Fruit fly (Drosophila melanogaster): ENCODE results near the gene Archease.

Gene Archease

DNA sequence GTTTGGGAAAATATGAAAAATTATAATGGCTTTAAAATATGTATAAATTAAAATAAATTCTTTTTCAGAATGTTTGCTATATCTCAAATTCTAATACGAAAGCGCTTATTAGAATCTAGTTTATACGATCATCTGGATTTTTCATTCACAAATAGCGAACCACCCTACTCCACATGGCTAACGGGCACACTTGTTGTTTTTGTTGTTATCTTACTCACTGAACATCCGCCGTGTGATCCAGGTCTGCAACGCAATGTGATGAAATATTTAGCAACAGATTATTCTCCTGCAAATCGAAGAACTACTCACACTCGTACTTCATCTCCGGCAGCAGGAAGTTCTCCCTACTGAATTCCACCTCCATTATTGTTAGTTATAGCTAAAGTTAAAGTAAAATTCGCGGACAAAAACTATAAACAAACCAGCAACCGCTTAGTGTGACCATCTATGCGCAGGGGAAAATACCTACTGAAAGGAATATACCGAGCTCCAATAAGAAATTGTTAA is at the start of gene Archease (continued):
- TF ChIP-seq CG12391 (tag; optimal IDR thresholded peaks at IDR 0.05): peak; percentile 64
- TF ChIP-seq zen (tag; optimal IDR thresholded peaks at IDR 0.05): peak; percentile 3
- peak; percentile 26 for TF ChIP-seq CG15011 (GFP tag; optimal IDR thresholded peaks at IDR 0.05)
- peak; percentile 59; the same call in 1 of the 2 replicates for TF ChIP-seq Awh (GFP tag; IDR thresholded peaks at IDR 0.05)
- no peak for TF ChIP-seq Trl (optimal IDR thresholded peaks at IDR 0.05)
- peak; percentile 16 for TF ChIP-seq Trl (GFP tag; optimal IDR thresholded peaks at IDR 0.05)
- no peak for TF ChIP-seq psq (GFP tag; optimal IDR thresholded peaks at IDR 0.05)
- TF ChIP-seq Ravus (GFP tag; IDR thresholded peaks at IDR 0.05): no peak
- peak; percentile 65 for TF ChIP-seq row (GFP tag; IDR thresholded peaks at IDR 0.05)
- peak; percentile 34 for TF ChIP-seq Nf-YB (GFP tag; optimal IDR thresholded peaks at IDR 0.05)
- TF ChIP-seq Jarid2 (GFP tag; optimal IDR thresholded peaks at IDR 0.05): peak; percentile 28
- peak; percentile 36 for TF ChIP-seq CG12071 (GFP tag; optimal IDR thresholded peaks at IDR 0.05)
- TF ChIP-seq CG2116 (GFP tag; optimal IDR thresholded peaks at IDR 0.05): peak; percentile 31
- TF ChIP-seq Chrac-16 (GFP tag; optimal IDR thresholded peaks at IDR 0.05): peak; percentile 39
- TF ChIP-seq CHES-1-like (GFP tag; optimal IDR thresholded peaks at IDR 0.05): peak; percentile 62
- peak; percentile 33; the same call in 1 of the 2 replicates for TF ChIP-seq stc (GFP tag; IDR thresholded peaks at IDR 0.05)
- TF ChIP-seq lab (GFP tag; optimal IDR thresholded peaks at IDR 0.05): no peak
- no peak for TF ChIP-seq Dfd (GFP tag; optimal IDR thresholded peaks at IDR 0.05)
- TF ChIP-seq Max (GFP tag; optimal IDR thresholded peaks at IDR 0.05): peak; percentile 23
- TF ChIP-seq bcd (GFP tag; optimal IDR thresholded peaks at IDR 0.05): peak; percentile 40
- TF ChIP-seq CG4707 (GFP tag; optimal IDR thresholded peaks at IDR 0.05): peak; percentile 26
- peak; percentile 60 for TF ChIP-seq caup (GFP tag; optimal IDR thresholded peaks at IDR 0.05; ENCODE audit: severe bottlenecking)
- TF ChIP-seq GATAe (GFP tag; conservative IDR thresholded peaks at IDR 0.05): no peak
- TF ChIP-seq CG12299 (tag; optimal IDR thresholded peaks at IDR 0.05): peak; percentile 71
- peak; percentile 87 for TF ChIP-seq CG4360 (GFP tag; IDR thresholded peaks at IDR 0.05)
- TF ChIP-seq Rfx (GFP tag; IDR thresholded peaks at IDR 0.05): peak; percentile 73
- TF ChIP-seq CG4820 (GFP tag; optimal IDR thresholded peaks at IDR 0.05): peak; percentile 9
- TF ChIP-seq phol (tag; optimal IDR thresholded peaks at IDR 0.05): peak; percentile 40
- peak; percentile 18 for TF ChIP-seq schlank (tag; optimal IDR thresholded peaks at IDR 0.05)
- peak; percentile 65 for TF ChIP-seq dmrt99B (tag; optimal IDR thresholded peaks at IDR 0.05)
- peak; percentile 67 for TF ChIP-seq CG17829 (tag; optimal IDR thresholded peaks at IDR 0.05)
- TF ChIP-seq NFAT (GFP tag; IDR thresholded peaks at IDR 0.05): no peak
- TF ChIP-seq Lhr (GFP tag; optimal IDR thresholded peaks at IDR 0.05): peak; percentile 24
- no peak for TF ChIP-seq sima (GFP tag; optimal IDR thresholded peaks at IDR 0.05)
- peak; percentile 72 for TF ChIP-seq Xrp1 (GFP tag; IDR thresholded peaks at IDR 0.05)
- TF ChIP-seq CG43689 (GFP tag; IDR thresholded peaks at IDR 0.05): no peak
- TF ChIP-seq grn (GFP tag; optimal IDR thresholded peaks at IDR 0.05): peak; percentile 11
- TF ChIP-seq tgo (GFP tag; IDR thresholded peaks at IDR 0.05): peak; percentile 23; the same call in 1 of the 3 replicates
- TF ChIP-seq al (GFP tag; IDR thresholded peaks at IDR 0.05): 0 out of 2 replicates have a peak, but pooled peaks have one; percentile 12
- TF ChIP-seq Ptx1 (GFP tag; IDR thresholded peaks at IDR 0.05): no peak
- 0 out of 2 replicates have a peak, but pooled peaks have one; percentile 29 for TF ChIP-seq bbx (GFP tag; IDR thresholded peaks at IDR 0.05; ENCODE audit: partially characterized antibody)
- peak; percentile 34 for TF ChIP-seq CG10366 (GFP tag; IDR thresholded peaks at IDR 0.05)
- TF ChIP-seq CG13287 (GFP tag; IDR thresholded peaks at IDR 0.05; ENCODE audit: partially characterized antibody): peak; percentile 26; the same call in 1 of the 2 replicates
- peak; percentile 63 for TF ChIP-seq tap (tag; optimal IDR thresholded peaks at IDR 0.05)
- TF ChIP-seq H15 (GFP tag; IDR thresholded peaks at IDR 0.05): 0 out of 3 replicates have a peak, but pooled peaks have one; percentile 40
- TF ChIP-seq maf-S (GFP tag; optimal IDR thresholded peaks at IDR 0.05): no peak
- TF ChIP-seq CG15479 (GFP tag; optimal IDR thresholded peaks at IDR 0.05): no peak
- TF ChIP-seq ato (GFP tag; IDR thresholded peaks at IDR 0.05; ENCODE audit: partially characterized antibody): peak; percentile 8; the same call in 1 of the 2 replicates
- peak; percentile 62 for TF ChIP-seq CG17359 (tag; optimal IDR thresholded peaks at IDR 0.05)
- no peak for TF ChIP-seq CG7786 (GFP tag; optimal IDR thresholded peaks at IDR 0.05)
